Worm (Caenorhabditis elegans) whole organism, L2 larva: ENCODE data around the gene sym-4.

Experiments used
- C34F6.9 ChIP-seq: fragments of 150-350 bp; optimal IDR thresholded peaks from 2 replicates; lab custom pipeline; 2014; ENCODE audit warnings: missing biosample characterization, missing genetic modification characterization
- F13H6.1 ChIP-seq: sonication (generic microtip); optimal IDR thresholded peaks from 2 replicates; lab custom pipeline; 2016; ENCODE audit warnings: missing genetic modification characterization, missing compliant biosample characterization
- R02D3.7 ChIP-seq: fragments of 150-350 bp; optimal IDR thresholded peaks from 2 replicates; lab custom pipeline; 2014; ENCODE audit warnings: missing biosample characterization, missing genetic modification characterization
- Y55F3AM.14 ChIP-seq: fragments of 200-800 bp; sonication (Bioruptor generic); optimal IDR thresholded peaks from 2 replicates; lab custom pipeline; 2018; ENCODE audit warnings: mild to moderate bottlenecking, missing genetic modification characterization, missing compliant biosample characterization
- ZK546.5 ChIP-seq: sonication (generic microtip); optimal IDR thresholded peaks from 2 replicates; lab custom pipeline; 2017; ENCODE audit warnings: missing biosample characterization, missing genetic modification characterization
- alr-1 ChIP-seq: fragments of 150-350 bp; optimal IDR thresholded peaks from 2 replicates; lab custom pipeline; 2014; ENCODE audit warnings: missing biosample characterization, missing genetic modification characterization
- aly-2 ChIP-seq: fragments of 150-350 bp; optimal IDR thresholded peaks from 2 replicates; lab custom pipeline; 2014; ENCODE audit warnings: missing biosample characterization, missing genetic modification characterization
- blmp-1 ChIP-seq: sonication (generic microtip); optimal IDR thresholded peaks from 2 replicates; lab custom pipeline; 2017; ENCODE audit warnings: missing genetic modification characterization, mild to moderate bottlenecking, missing compliant biosample characterization, antibody characterized with exemption, moderate library complexity; ENCODE audit not compliant: insufficient read depth
- ceh-16 ChIP-seq: fragments of 150-350 bp; optimal IDR thresholded peaks from 2 replicates; lab custom pipeline; 2014; ENCODE audit warnings: missing biosample characterization, missing genetic modification characterization
- ceh-82 ChIP-seq: fragments of 150-350 bp; optimal IDR thresholded peaks from 2 replicates; lab custom pipeline; 2014; ENCODE audit warnings: missing biosample characterization, missing genetic modification characterization
- crh-2 ChIP-seq: sonication (generic microtip); optimal IDR thresholded peaks from 2 replicates; lab custom pipeline; 2017; ENCODE audit warnings: missing biosample characterization, missing genetic modification characterization
- dmd-4 ChIP-seq: sonication (generic microtip); optimal IDR thresholded peaks from 2 replicates; lab custom pipeline; 2017; ENCODE audit warnings: missing biosample characterization, missing genetic modification characterization
- egl-27 ChIP-seq: sonication (generic microtip); optimal IDR thresholded peaks from 3 replicates; lab custom pipeline; 2017; ENCODE audit warnings: missing biosample characterization, missing genetic modification reagents, missing genetic modification characterization
- elt-3 ChIP-seq: sonication (generic microtip); optimal IDR thresholded peaks from 2 replicates; lab custom pipeline; 2017; ENCODE audit warnings: missing biosample characterization, missing genetic modification characterization
- fos-1 ChIP-seq: fragments of 150-350 bp; optimal IDR thresholded peaks from 2 replicates; lab custom pipeline; 2014; ENCODE audit warnings: missing biosample characterization, missing genetic modification characterization
- gmeb-1 ChIP-seq: fragments of 150-350 bp; optimal IDR thresholded peaks from 2 replicates; lab custom pipeline; 2014; ENCODE audit warnings: missing biosample characterization, missing genetic modification characterization
- lin-11 ChIP-seq: fragments of 150-350 bp; sonication (generic microtip); optimal IDR thresholded peaks from 2 replicates; lab custom pipeline; 2014; ENCODE audit warnings: missing biosample characterization, missing genetic modification characterization, inconsistent platforms, mixed read lengths
- lin-13 ChIP-seq: fragments of 150-350 bp; optimal IDR thresholded peaks from 2 replicates; lab custom pipeline; 2014; ENCODE audit warnings: missing biosample characterization, missing genetic modification reagents, missing genetic modification characterization
- lin-39 ChIP-seq: fragments of 150-350 bp; optimal IDR thresholded peaks from 2 replicates; lab custom pipeline; 2014; ENCODE audit warnings: missing biosample characterization, missing genetic modification reagents, missing genetic modification characterization
- lsy-2 ChIP-seq, 2 experiments: fragments of 150-350 bp in 1 of 2; sonication (generic microtip) in 1 of 2; optimal IDR thresholded peaks; 2 replicates each; lab custom pipeline; 2014 to 2017; ENCODE audit warnings: missing biosample characterization in 2 of 2, missing genetic modification characterization in 2 of 2
- mab-5 ChIP-seq: fragments of 150-350 bp; optimal IDR thresholded peaks from 2 replicates; lab custom pipeline; 2014; ENCODE audit warnings: missing biosample characterization, missing genetic modification characterization
- mbf-1 ChIP-seq: sonication (generic microtip); optimal IDR thresholded peaks from 2 replicates; lab custom pipeline; 2017; ENCODE audit warnings: missing biosample characterization, missing genetic modification characterization
- mdl-1 ChIP-seq, 2 experiments: fragments of 150-350 bp in 1 of 2; sonication (generic microtip) in 1 of 2; optimal IDR thresholded peaks; 2 replicates each; lab custom pipeline; 2017; ENCODE audit warnings: missing biosample characterization in 2 of 2, missing genetic modification characterization in 2 of 2
- nhr-11 ChIP-seq: fragments of 150-350 bp; optimal IDR thresholded peaks from 2 replicates; lab custom pipeline; 2014; ENCODE audit warnings: missing biosample characterization, missing genetic modification characterization
- nhr-12 ChIP-seq: fragments of 150-350 bp; optimal IDR thresholded peaks from 2 replicates; lab custom pipeline; 2014; ENCODE audit warnings: missing biosample characterization, missing genetic modification characterization
- nhr-129 ChIP-seq: fragments of 150-350 bp; optimal IDR thresholded peaks from 2 replicates; lab custom pipeline; 2014; ENCODE audit warnings: missing biosample characterization, missing genetic modification characterization
- nhr-21 ChIP-seq: fragments of 150-350 bp; optimal IDR thresholded peaks from 2 replicates; lab custom pipeline; 2014; ENCODE audit warnings: missing biosample characterization, missing genetic modification characterization
- nhr-23 ChIP-seq: fragments of 150-350 bp; optimal IDR thresholded peaks from 2 replicates; lab custom pipeline; 2014; ENCODE audit warnings: missing biosample characterization, missing genetic modification reagents, missing genetic modification characterization
- nhr-237 ChIP-seq: fragments of 150-350 bp; optimal IDR thresholded peaks from 2 replicates; lab custom pipeline; 2014; ENCODE audit warnings: missing biosample characterization, missing genetic modification characterization
- nhr-25 ChIP-seq: fragments of 150-350 bp; sonication (generic microtip); optimal IDR thresholded peaks from 3 replicates; lab custom pipeline; 2014; ENCODE audit warnings: missing biosample characterization, missing genetic modification characterization
- nhr-6 ChIP-seq: fragments of 150-350 bp; optimal IDR thresholded peaks from 2 replicates; lab custom pipeline; 2014; ENCODE audit warnings: missing biosample characterization, missing genetic modification characterization
- nhr-77 ChIP-seq: fragments of 150-350 bp; optimal IDR thresholded peaks from 2 replicates; lab custom pipeline; 2014; ENCODE audit warnings: missing biosample characterization, missing genetic modification characterization
- peb-1 ChIP-seq: fragments of 150-350 bp; optimal IDR thresholded peaks from 2 replicates; lab custom pipeline; 2014; ENCODE audit warnings: missing biosample characterization, missing genetic modification characterization
- sem-4 ChIP-seq: fragments of 150-350 bp; optimal IDR thresholded peaks from 2 replicates; lab custom pipeline; 2014; ENCODE audit warnings: missing biosample characterization, missing genetic modification reagents, missing genetic modification characterization
- skn-1 ChIP-seq: sonication (generic microtip); optimal IDR thresholded peaks from 2 replicates; lab custom pipeline; 2017; ENCODE audit warnings: missing biosample characterization, missing genetic modification characterization
- snpc-4 ChIP-seq: fragments of 150-350 bp; optimal IDR thresholded peaks from 2 replicates; lab custom pipeline; 2014; ENCODE audit warnings: missing biosample characterization, missing genetic modification characterization
- unc-39 ChIP-seq: fragments of 150-350 bp; optimal IDR thresholded peaks from 2 replicates; lab custom pipeline; 2014; ENCODE audit warnings: missing biosample characterization, missing genetic modification characterization
- unc-55 ChIP-seq: fragments of 150-350 bp; sonication (generic microtip); optimal IDR thresholded peaks from 3 replicates; lab custom pipeline; 2014; ENCODE audit warnings: missing biosample characterization, missing genetic modification reagents, missing genetic modification characterization
- unc-62 ChIP-seq: fragments of 150-350 bp; optimal IDR thresholded peaks from 2 replicates; lab custom pipeline; 2014; ENCODE audit warnings: missing biosample characterization, missing genetic modification reagents, missing genetic modification characterization
- zag-1 ChIP-seq: fragments of 150-350 bp; optimal IDR thresholded peaks from 2 replicates; lab custom pipeline; 2014; ENCODE audit warnings: missing biosample characterization, missing genetic modification characterization
- ztf-1 ChIP-seq: fragments of 200-800 bp; sonication (Bioruptor generic); conservative IDR thresholded peaks from 2 replicates; pipeline ENCODE4 v1.3.6; 2022; ENCODE audit warnings: missing genetic modification characterization, missing compliant biosample characterization
- ztf-11 ChIP-seq: sonication (generic microtip); optimal IDR thresholded peaks from 2 replicates; lab custom pipeline; 2017; ENCODE audit warnings: missing biosample characterization, missing genetic modification characterization
- ztf-4 ChIP-seq: fragments of 150-350 bp; optimal IDR thresholded peaks from 2 replicates; lab custom pipeline; 2014; ENCODE audit warnings: missing biosample characterization, missing genetic modification characterization

The sym-4 gene

DNA sequence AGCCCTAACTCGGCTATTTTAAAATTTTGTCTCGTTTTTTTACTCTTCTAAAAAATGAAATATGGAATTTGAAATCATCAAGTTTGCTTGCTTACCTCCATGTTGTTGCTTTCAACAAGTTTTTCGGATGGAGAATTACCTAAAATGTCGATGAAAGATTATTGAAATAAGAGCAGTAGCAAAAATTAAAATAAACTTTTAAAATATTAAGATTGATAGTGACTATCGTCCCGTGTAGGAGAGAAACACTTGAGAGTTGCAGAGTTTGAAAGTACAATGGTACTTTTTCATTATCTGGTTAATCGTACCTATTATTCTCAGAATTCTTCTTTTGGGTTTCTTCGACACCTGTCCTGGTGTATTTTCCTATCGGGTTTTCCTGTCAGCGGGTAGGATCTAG, 12.5 kb downstream of the sym-4 start, which contains the start of gene ceh-90:
Gene ceh-90 (minus strand): TSS at position 101 of the 400 bp plus-strand sequence.
- no peak for TF ChIP-seq mab-5
- TF ChIP-seq nhr-11 (tag; lab: Kevin White, UChicago): no peak
- no peak for TF ChIP-seq Y55F3AM.14 (GFP tag; lab: Kevin White, UChicago)
- no peak for TF ChIP-seq lin-39 (tag; lab: Kevin White, UChicago)
- TF ChIP-seq lin-11: no peak
- no peak for TF ChIP-seq mbf-1 (tag; lab: Kevin White, UChicago)
- no peak for TF ChIP-seq egl-27 (tag; lab: Kevin White, UChicago)
- TF ChIP-seq lsy-2 (tag; optimal IDR thresholded peaks at IDR 0.05; lab: Kevin White, UChicago): no peak
- TF ChIP-seq snpc-4: no peak
- TF ChIP-seq peb-1 (tag; lab: Kevin White, UChicago): no peak

DNA sequence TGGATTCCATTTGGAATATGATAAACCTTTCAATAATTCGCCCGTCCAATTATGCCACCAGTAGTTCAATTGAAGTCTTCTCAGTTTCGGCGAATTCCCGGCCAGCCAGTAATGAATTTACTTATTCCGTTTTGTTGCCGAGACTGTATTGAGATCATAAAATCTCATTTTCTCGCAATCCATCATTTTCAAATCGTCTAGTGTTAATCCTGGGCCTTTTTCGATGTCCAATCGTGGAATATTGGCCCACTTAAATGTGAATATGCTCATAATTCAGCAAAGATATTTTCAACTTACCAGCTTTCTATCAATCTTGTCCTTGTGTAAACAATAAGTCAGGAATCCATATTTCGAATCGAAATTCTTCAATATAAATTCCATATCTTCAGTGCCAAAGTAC, 16.8 kb downstream of the sym-4 start:
- TF ChIP-seq nhr-23 (no peak), ZK546.5 (tag; lab: Kevin White, UChicago) (no peak), R02D3.7 (tag; lab: Kevin White, UChicago) (no peak), unc-62 (no peak), alr-1 (no peak), ceh-16 (tag; lab: Kevin White, UChicago) (no peak), snpc-4 (no peak), blmp-1 (tag; lab: Kevin White, UChicago) (no peak), lin-13 (GFP tag; lab: Kevin White, UChicago) (no peak), ztf-4 (tag; lab: Kevin White, UChicago) (no peak), C34F6.9 (tag; lab: Kevin White, UChicago) (no peak), gmeb-1 (no peak), F13H6.1 (tag; lab: Kevin White, UChicago) (no peak), skn-1 (tag; lab: Kevin White, UChicago) (no peak), unc-55 (GFP tag; lab: Kevin White, UChicago) (no peak), nhr-129 (tag; lab: Kevin White, UChicago) (no peak), zag-1 (tag; lab: Kevin White, UChicago) (no peak), peb-1 (tag; lab: Kevin White, UChicago) (no peak), lin-11 (no peak), nhr-21 (no peak)
- TF ChIP-seq, all 48 proteins: peak for 0

DNA sequence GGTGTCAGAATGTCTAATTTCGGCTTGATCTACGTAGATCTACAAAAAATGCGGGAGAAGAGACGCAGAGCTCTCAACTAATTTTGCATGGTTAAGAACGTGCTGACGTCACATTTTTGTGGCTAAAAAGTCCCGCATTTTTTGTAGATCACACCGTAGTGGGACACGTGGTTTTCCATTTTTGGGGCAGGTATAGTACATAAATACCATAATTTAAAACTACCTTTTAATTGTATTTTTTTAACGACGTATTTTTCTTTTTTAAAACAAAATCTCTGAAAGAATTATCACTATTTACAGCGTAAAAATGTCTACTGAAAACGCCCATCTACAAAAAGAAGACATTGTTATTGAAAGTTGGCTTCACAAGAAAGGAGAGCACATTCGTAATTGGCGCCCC, 22.0 kb downstream of the sym-4 start, which contains the start of gene akt-2:
Gene akt-2 (plus strand): TSS at position 301 of the 400 bp plus-strand sequence.
- TF ChIP-seq blmp-1 (tag; lab: Kevin White, UChicago): no peak
- TF ChIP-seq aly-2: no peak
- no peak for TF ChIP-seq peb-1 (tag; lab: Kevin White, UChicago)
- no peak for TF ChIP-seq mbf-1 (tag; lab: Kevin White, UChicago)
- TF ChIP-seq mab-5: no peak
- no peak for TF ChIP-seq ceh-82 (tag; lab: Kevin White, UChicago)
- no peak for TF ChIP-seq nhr-77 (tag; lab: Kevin White, UChicago)
- no peak for TF ChIP-seq ztf-1 (GFP tag; lab: Robert Waterston, UW)
- TF ChIP-seq unc-39 (tag; lab: Kevin White, UChicago): no peak
- no peak for TF ChIP-seq nhr-25 (tag; lab: Kevin White, UChicago)
- TF ChIP-seq ztf-11 (tag; lab: Kevin White, UChicago): no peak
- no peak for TF ChIP-seq ZK546.5 (tag; lab: Kevin White, UChicago)
- TF ChIP-seq Y55F3AM.14 (GFP tag; lab: Kevin White, UChicago): no peak
- TF ChIP-seq, all 48 proteins: peak for 0

DNA sequence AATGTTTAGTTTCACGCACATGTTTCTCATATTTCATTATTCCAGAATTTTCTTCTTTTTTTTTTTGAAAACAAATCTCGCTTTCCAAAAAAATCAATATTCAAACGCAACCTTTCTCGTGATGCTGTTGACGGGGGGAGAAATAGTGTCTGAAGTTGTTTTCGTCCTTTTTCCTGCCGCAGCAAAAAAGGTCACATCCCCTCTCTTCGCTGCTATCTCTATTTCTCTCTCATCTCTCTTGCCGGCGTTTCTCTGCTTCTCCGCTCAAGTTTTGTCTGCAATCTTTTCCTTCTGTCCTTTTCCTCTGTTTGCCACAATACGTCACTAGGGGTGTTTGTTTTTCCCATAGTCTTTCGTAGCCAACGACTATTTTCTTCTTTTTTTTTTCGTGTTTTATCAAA, 22.7 kb downstream of the sym-4 start:
- TF ChIP-seq sem-4 (tag; lab: Kevin White, UChicago) (peak; percentile 68), gmeb-1 (peak; percentile 49), dmd-4 (no peak), nhr-21 (peak; percentile 80), nhr-25 (tag; lab: Kevin White, UChicago) (peak; percentile 87), ceh-16 (tag; lab: Kevin White, UChicago) (no peak), nhr-11 (tag; lab: Kevin White, UChicago) (no peak), ZK546.5 (tag; lab: Kevin White, UChicago) (no peak), alr-1 (no peak), lin-39 (tag; lab: Kevin White, UChicago) (peak; percentile 22), zag-1 (tag; lab: Kevin White, UChicago) (peak; percentile 49), crh-2 (tag; lab: Kevin White, UChicago) (peak; percentile 94), egl-27 (tag; lab: Kevin White, UChicago) (peak; percentile 58), fos-1 (peak; percentile 80), mdl-1 (tag; optimal IDR thresholded peaks at IDR 0.05; lab: Kevin White, UChicago) (peak in 1 of 2 experiments; percentile 69), ztf-11 (tag; lab: Kevin White, UChicago) (no peak), mbf-1 (tag; lab: Kevin White, UChicago) (no peak), nhr-129 (tag; lab: Kevin White, UChicago) (peak; percentile 94), peb-1 (tag; lab: Kevin White, UChicago) (peak; percentile 55), unc-39 (tag; lab: Kevin White, UChicago) (no peak), nhr-12 (tag; lab: Kevin White, UChicago) (no peak), blmp-1 (tag; lab: Kevin White, UChicago) (peak; percentile 43), C34F6.9 (tag; lab: Kevin White, UChicago) (peak; percentile 89), nhr-6 (tag; lab: Kevin White, UChicago) (peak; percentile 69), unc-62 (no peak), lin-11 (peak; percentile 41), F13H6.1 (tag; lab: Kevin White, UChicago) (peak; percentile 78), ztf-4 (tag; lab: Kevin White, UChicago) (peak; percentile 50), nhr-23 (no peak), nhr-77 (tag; lab: Kevin White, UChicago) (no peak), nhr-237 (no peak), R02D3.7 (tag; lab: Kevin White, UChicago) (no peak), aly-2 (no peak), ztf-1 (GFP tag; lab: Robert Waterston, UW) (no peak), elt-3 (tag; lab: Kevin White, UChicago) (no peak)
